Worm (Caenorhabditis elegans): ENCODE results near the gene F42F12.14.

Gene F42F12.14

ce11 chrX:12357127-12357526, 8.7 kb downstream of the F42F12.14 start, which contains the start of gene nspc-13:
Gene nspc-13, plus strand, starts transcription at chrX:12357427.
- TF ChIP-seq che-1 (tag; optimal IDR thresholded peaks at IDR 0.05) (no peak), hlh-13 (GFP tag; optimal IDR thresholded peaks at IDR 0.05) (no peak), dmd-4 (tag; optimal IDR thresholded peaks at IDR 0.05; ENCODE audit: borderline replicate concordance) (no peak), pax-1 (tag; optimal IDR thresholded peaks at IDR 0.05) (no peak), ceh-48 (tag; optimal IDR thresholded peaks at IDR 0.05) (no peak), nhr-232 (tag; optimal IDR thresholded peaks at IDR 0.05) (no peak), C08G9.2 (tag; optimal IDR thresholded peaks at IDR 0.05) (no peak)

- TF ChIP-seq ama-1 (optimal IDR thresholded peaks at IDR 0.05) (no peak), fkh-6 (tag; optimal IDR thresholded peaks at IDR 0.05) (no peak), npax-4 (tag; optimal IDR thresholded peaks at IDR 0.05) (no peak), syd-9 (tag; optimal IDR thresholded peaks at IDR 0.05) (no peak), elt-4 (tag; optimal IDR thresholded peaks at IDR 0.05) (no peak), Y22D7AL.16 (tag; optimal IDR thresholded peaks at IDR 0.05) (no peak), tbx-7 (tag; optimal IDR thresholded peaks at IDR 0.05) (no peak), ceh-2 (tag; optimal IDR thresholded peaks at IDR 0.05) (no peak), C08G9.2 (tag; optimal IDR thresholded peaks at IDR 0.05) (no peak), tbx-2 (tag; optimal IDR thresholded peaks at IDR 0.05) (no peak), pat-9 (tag; optimal IDR thresholded peaks at IDR 0.05) (no peak), unc-86 (tag; optimal IDR thresholded peaks at IDR 0.05) (no peak)
Observed at ce11 chrX:12358957-12359356, 10.5 kb downstream of the F42F12.14 start, which contains the start of gene nspc-14. Gene nspc-14, minus strand, starts transcription at chrX:12359057.

DNA sequence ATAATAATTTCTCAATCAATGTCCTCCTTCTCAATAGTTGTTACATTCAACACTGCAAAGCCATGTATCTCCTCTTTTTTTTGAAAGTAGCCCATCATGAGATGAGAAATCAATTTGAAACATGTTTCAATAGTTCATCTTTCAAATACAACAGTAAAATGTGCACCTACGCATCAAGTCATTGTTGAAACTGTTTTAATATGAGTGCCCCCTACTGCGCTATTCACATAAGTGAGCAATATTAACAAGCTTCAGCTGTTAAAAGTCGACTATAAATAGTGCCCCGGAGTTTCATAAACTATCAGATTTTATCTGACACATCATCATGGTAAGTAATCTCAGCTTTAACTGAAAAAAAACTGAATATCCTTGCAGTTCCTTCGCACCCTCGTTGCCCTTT, 12.0 kb downstream of the F42F12.14 start, which contains the start of the genes nspc-15 and F19H6.6:
Gene nspc-15, plus strand, starts transcription at position 301 of the 400 bp plus-strand sequence.
Gene F19H6.6, plus strand, starts transcription at position 384 of the 400 bp plus-strand sequence.
- TF ChIP-seq F13H6.1 (tag; optimal IDR thresholded peaks at IDR 0.05) = no peak
- no peak for TF ChIP-seq pha-4 (tag; optimal IDR thresholded peaks at IDR 0.05)
- TF ChIP-seq sdc-2 (tag; optimal IDR thresholded peaks at IDR 0.05) = no peak
- no peak for TF ChIP-seq ets-4 (tag; optimal IDR thresholded peaks at IDR 0.05)
- TF ChIP-seq nfya-1 (tag; optimal IDR thresholded peaks at IDR 0.05) = no peak
- TF ChIP-seq ref-2 (tag; optimal IDR thresholded peaks at IDR 0.05) = no peak
- TF ChIP-seq ceh-19 (GFP tag; optimal IDR thresholded peaks at IDR 0.05) = no peak
- TF ChIP-seq syd-9 (tag; optimal IDR thresholded peaks at IDR 0.05) = no peak
- TF ChIP-seq dmd-4 (tag; optimal IDR thresholded peaks at IDR 0.05; ENCODE audit: borderline replicate concordance) = no peak
- no peak for TF ChIP-seq unc-42 (tag; optimal IDR thresholded peaks at IDR 0.05)
- no peak for TF ChIP-seq mec-3 (tag; optimal IDR thresholded peaks at IDR 0.05; ENCODE audit: borderline replicate concordance)
- no peak for TF ChIP-seq elt-2 (tag; optimal IDR thresholded peaks at IDR 0.05)
- TF ChIP-seq ttx-3 (tag; optimal IDR thresholded peaks at IDR 0.05) = no peak
- no peak for TF ChIP-seq sox-2 (GFP tag; IDR thresholded peaks at IDR 0.05)
- no peak for TF ChIP-seq sox-4 (tag; optimal IDR thresholded peaks at IDR 0.05)
- no peak for TF ChIP-seq ceh-34 (tag; optimal IDR thresholded peaks at IDR 0.05)

DNA sequence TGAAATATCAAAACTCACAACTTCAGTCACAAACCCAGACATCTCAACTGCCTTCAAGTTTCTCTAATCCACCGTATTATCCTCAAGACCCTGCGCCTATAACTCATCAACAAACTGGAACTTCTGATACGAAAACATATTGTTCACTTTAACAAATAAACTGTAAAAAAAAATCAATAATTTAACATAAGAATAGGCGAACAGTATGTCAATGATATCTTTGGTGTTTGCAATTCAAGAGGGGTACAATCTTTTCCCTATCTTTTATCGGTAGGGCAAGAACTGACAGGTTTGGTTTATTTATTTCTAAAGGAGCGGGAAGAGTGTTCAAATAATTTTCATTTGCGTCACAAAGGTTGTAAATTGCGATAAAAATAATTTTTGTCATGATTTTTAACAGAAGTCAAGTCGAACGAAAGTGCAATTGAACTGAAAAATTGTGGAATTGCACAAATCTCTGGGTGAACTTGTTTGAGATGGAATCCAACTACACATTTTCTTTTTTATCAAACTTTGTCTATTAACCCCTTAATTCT, 14.6 kb downstream of the F42F12.14 start:
- TF ChIP-seq ceh-14 (tag; optimal IDR thresholded peaks at IDR 0.05) (peak; percentile 42), unc-55 (GFP tag; optimal IDR thresholded peaks at IDR 0.05) (no peak), hlh-15 (tag; optimal IDR thresholded peaks at IDR 0.05) (no peak), pqm-1 (tag; optimal IDR thresholded peaks at IDR 0.05) (peak; percentile 33), ceh-2 (tag; optimal IDR thresholded peaks at IDR 0.05) (no peak), rnt-1 (tag; optimal IDR thresholded peaks at IDR 0.05) (peak; percentile 85), elt-2 (tag; optimal IDR thresholded peaks at IDR 0.05) (peak; percentile 64), sox-4 (tag; optimal IDR thresholded peaks at IDR 0.05) (no peak), pros-1 (tag; optimal IDR thresholded peaks at IDR 0.05) (no peak), nhr-232 (tag; optimal IDR thresholded peaks at IDR 0.05) (no peak), F13H6.1 (tag; optimal IDR thresholded peaks at IDR 0.05) (no peak), ceh-31 (tag; optimal IDR thresholded peaks at IDR 0.05) (peak; percentile 64), madf-2 (tag; optimal IDR thresholded peaks at IDR 0.05) (no peak), ceh-18 (tag; optimal IDR thresholded peaks at IDR 0.05) (peak; percentile 94), nhr-11 (tag; optimal IDR thresholded peaks at IDR 0.05) (peak; percentile 73), unc-3 (GFP tag; conservative IDR thresholded peaks at IDR 0.05) (peak; percentile 9; the same call in 1 of the 2 replicates), unc-3 (tag; optimal IDR thresholded peaks at IDR 0.05) (peak; percentile 55), unc-86 (tag; optimal IDR thresholded peaks at IDR 0.05) (no peak), ztf-16 (tag; optimal IDR thresholded peaks at IDR 0.05) (no peak), ceh-34 (tag; optimal IDR thresholded peaks at IDR 0.05) (peak; percentile 67), fkh-10 (GFP tag; optimal IDR thresholded peaks at IDR 0.05) (no peak), ceh-48 (tag; optimal IDR thresholded peaks at IDR 0.05) (peak; percentile 38), pag-3 (tag; optimal IDR thresholded peaks at IDR 0.05; ENCODE audit: borderline replicate concordance) (no peak), K09A11.1 (tag; optimal IDR thresholded peaks at IDR 0.05; ENCODE audit: insufficient read depth) (peak; percentile 78)

All from whole organism, late embryonic.